Worm (Caenorhabditis elegans): ENCODE results near the gene D1086.5.

DNA sequence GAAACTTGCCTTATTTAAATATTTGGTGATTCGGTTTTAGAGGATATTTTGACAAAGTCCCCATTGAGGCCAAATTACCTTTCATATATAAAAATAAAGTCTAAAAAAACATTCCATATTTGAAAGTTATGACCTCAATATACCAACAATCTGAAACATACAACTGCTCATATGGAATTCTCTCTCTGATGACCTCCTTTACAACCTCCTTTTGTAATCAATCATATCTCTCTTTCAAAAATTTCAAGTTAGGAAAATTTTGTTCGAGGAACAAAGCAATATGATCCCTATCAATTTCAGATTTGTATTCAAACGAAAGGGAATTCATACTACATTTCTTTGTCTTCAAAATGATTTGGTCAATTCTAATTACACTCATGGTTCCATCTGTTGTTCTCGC, 10.7 kb downstream of the D1086.5 start, which contains the start of gene D1086.6:
- no peak for TF ChIP-seq klf-2 (GFP tag; conservative IDR thresholded peaks at IDR 0.05)
- TF ChIP-seq ztf-23 (GFP tag; IDR thresholded peaks at IDR 0.05) = no peak
- no peak for TF ChIP-seq tab-1 (GFP tag; IDR thresholded peaks at IDR 0.05)
- no peak for TF ChIP-seq flt-1 (GFP tag; IDR thresholded peaks at IDR 0.05)
- TF ChIP-seq med-1 (GFP tag; optimal IDR thresholded peaks at IDR 0.05; ENCODE audit: insufficient read depth) = no peak
- no peak for TF ChIP-seq cog-1 (tag; optimal IDR thresholded peaks at IDR 0.05)

Data from whole organism, midembryonic.